Worm (Caenorhabditis elegans) whole organism, L4 larva: ENCODE measurements around the gene mel-46.

Experiments used
- D1046.2 ChIP-seq: fragments of 200-800 bp; sonication (Bioruptor generic); IDR thresholded peaks from 2 replicates; pipeline ENCODE4 v1.3.6; 2022; ENCODE audit warnings: missing genetic modification characterization, missing compliant biosample characterization
- ama-1 ChIP-seq: fragments of 150-350 bp; optimal IDR thresholded peaks from 2 replicates; lab custom pipeline; 2014; ENCODE audit warnings: inconsistent platforms, mixed read lengths
- ceh-20 ChIP-seq: fragments of 200-800 bp; sonication (Bioruptor generic); IDR thresholded peaks from 2 replicates; pipeline ENCODE4 v1.3.6; 2022; ENCODE audit warnings: missing genetic modification reagents, missing genetic modification characterization, missing compliant biosample characterization
- ceh-28 ChIP-seq: fragments of 150-350 bp; optimal IDR thresholded peaks from 2 replicates; lab custom pipeline; 2014; ENCODE audit warnings: missing biosample characterization, missing genetic modification reagents, missing genetic modification characterization
- mep-1 ChIP-seq: fragments of 150-350 bp; sonication (generic microtip); optimal IDR thresholded peaks from 3 replicates; lab custom pipeline; 2014; ENCODE audit warnings: missing biosample characterization, missing genetic modification characterization
- nhr-102 ChIP-seq: sonication (generic microtip); optimal IDR thresholded peaks from 2 replicates; lab custom pipeline; 2016; ENCODE audit warnings: mild to moderate bottlenecking, missing genetic modification characterization, moderate library complexity, missing compliant biosample characterization
- nhr-237 ChIP-seq: sonication (generic microtip); optimal IDR thresholded peaks from 2 replicates; lab custom pipeline; 2017; ENCODE audit warnings: missing biosample characterization, missing genetic modification characterization

ce11 chrIV:16854790-16855189 is 8.5 kb downstream of the mel-46 start, which contains the start of gene map-2:
- TF ChIP-seq nhr-102 (tag; lab: Kevin White, UChicago) (no peak), D1046.2 (GFP tag; lab: Robert Waterston, UW) (no peak), ceh-20 (GFP tag; lab: Robert Waterston, UW) (no peak), ceh-28 (tag; lab: Kevin White, UChicago) (no peak), ama-1 (lab: Kevin White, UChicago) (no peak), mep-1 (tag; lab: Kevin White, UChicago) (no peak), nhr-237 (tag; lab: Kevin White, UChicago) (no peak)
